Fruit fly (Drosophila melanogaster) whole organism, embryonic: ENCODE results near the gene RpL14.

Experiments
- Awh ChIP-seq: fragments of 200-800 bp; sonication (Bioruptor generic); IDR thresholded peaks from 2 replicates; pipeline ENCODE4, ENCODE4 v1.3.6; 2022; ENCODE audit warnings: missing biosample characterization, missing genetic modification characterization
- CG10543 ChIP-seq: fragments of 200-800 bp; sonication (Bioruptor generic); optimal IDR thresholded peaks from 3 replicates; lab custom pipeline; 2017; ENCODE audit warnings: missing biosample characterization, mild to moderate bottlenecking, missing genetic modification characterization, moderate library complexity
- CG10654 ChIP-seq: fragments of 200-800 bp; sonication (Bioruptor generic); optimal IDR thresholded peaks from 2 replicates; lab custom pipeline; 2016; ENCODE audit warnings: missing biosample characterization, missing genetic modification characterization
- CG13296 ChIP-seq: fragments of 200-800 bp; sonication (Bioruptor generic); optimal IDR thresholded peaks from 3 replicates; lab custom pipeline; 2018; ENCODE audit warnings: missing biosample characterization, mild to moderate bottlenecking, missing genetic modification characterization
- CG14050 ChIP-seq: fragments of 200-800 bp; sonication (Bioruptor generic); IDR thresholded peaks from 3 replicates; pipeline ENCODE4 v1.3.6; 2022; ENCODE audit warnings: missing biosample characterization, missing genetic modification characterization
- CG14710 ChIP-seq: fragments of 200-800 bp; sonication (Bioruptor generic); optimal IDR thresholded peaks from 3 replicates; lab custom pipeline; 2019; ENCODE audit warnings: missing biosample characterization, mild to moderate bottlenecking, missing genetic modification characterization, moderate library complexity
- CG14860 ChIP-seq: fragments of 200-800 bp; sonication (Bioruptor generic); IDR thresholded peaks from 3 replicates; pipeline ENCODE4 v1.3.6; 2022; ENCODE audit warnings: missing biosample characterization, missing genetic modification characterization; ENCODE audit not compliant: partially characterized antibody
- CG16815 ChIP-seq: fragments of 200-800 bp; sonication (Bioruptor generic); optimal IDR thresholded peaks from 3 replicates; lab custom pipeline; 2017; ENCODE audit warnings: missing biosample characterization, mild to moderate bottlenecking, missing genetic modification characterization
- CG17186 ChIP-seq: fragments of 200-800 bp; sonication (Bioruptor generic); optimal IDR thresholded peaks from 3 replicates; lab custom pipeline; 2017; ENCODE audit warnings: missing biosample characterization, missing genetic modification reagents, missing genetic modification characterization
- CG17612 ChIP-seq: fragments of 200-800 bp; sonication (Bioruptor generic); IDR thresholded peaks from 2 replicates; pipeline ENCODE4 v1.3.6; 2022; ENCODE audit warnings: missing biosample characterization, missing genetic modification characterization
- CG1792 ChIP-seq: fragments of 200-800 bp; sonication (Bioruptor generic); optimal IDR thresholded peaks from 2 replicates; lab custom pipeline; 2016; ENCODE audit warnings: missing biosample characterization, missing genetic modification characterization
- CG18011 ChIP-seq: fragments of 200-800 bp; sonication (Bioruptor generic); optimal IDR thresholded peaks from 2 replicates; lab custom pipeline; 2017; ENCODE audit warnings: missing biosample characterization, missing genetic modification characterization, mild to moderate bottlenecking, moderate library complexity, missing genotype
- CG2712 ChIP-seq: fragments of 200-800 bp; optimal IDR thresholded peaks from 3 replicates; lab custom pipeline; 2019; ENCODE audit warnings: missing biosample characterization, mild to moderate bottlenecking, missing genetic modification characterization, moderate library complexity
- CG30403 ChIP-seq: fragments of 200-800 bp; sonication (Bioruptor generic); optimal IDR thresholded peaks from 3 replicates; lab custom pipeline; 2016; ENCODE audit warnings: missing biosample characterization, missing genetic modification characterization
- CG4617 ChIP-seq: fragments of 200-800 bp; sonication (Bioruptor generic); optimal IDR thresholded peaks from 3 replicates; lab custom pipeline; 2016; ENCODE audit warnings: missing biosample characterization, missing genetic modification characterization, borderline replicate concordance
- CG4730 ChIP-seq: fragments of 200-800 bp; sonication (Bioruptor generic); IDR thresholded peaks from 2 replicates; pipeline ENCODE4 v1.3.6; 2022; ENCODE audit warnings: missing biosample characterization, missing genetic modification characterization
- CG6683 ChIP-seq: fragments of 200-800 bp; sonication (Bioruptor generic); optimal IDR thresholded peaks from 2 replicates; lab custom pipeline; 2017; ENCODE audit warnings: missing biosample characterization, mild to moderate bottlenecking, missing genetic modification characterization, missing genetic modification reagents
- CG9817 ChIP-seq: fragments of 200-800 bp; sonication (Bioruptor generic); optimal IDR thresholded peaks from 2 replicates; lab custom pipeline; 2018; ENCODE audit warnings: missing biosample characterization, mild to moderate bottlenecking, missing genetic modification characterization, moderate library complexity
- Dfd ChIP-seq, 2 experiments: fragments of >200 bp; optimal IDR thresholded peaks; 2 replicates each; lab custom pipeline; 2017; ENCODE audit warnings: missing biosample characterization in 2 of 2, missing genetic modification characterization in 2 of 2
- Fer1 ChIP-seq: fragments of 200-800 bp; sonication (Bioruptor generic); optimal IDR thresholded peaks from 2 replicates; lab custom pipeline; 2017; ENCODE audit warnings: missing biosample characterization, mild to moderate bottlenecking, missing genetic modification characterization
- Fer3 ChIP-seq: fragments of 200-800 bp; sonication (Bioruptor generic); optimal IDR thresholded peaks from 2 replicates; lab custom pipeline; 2018; ENCODE audit warnings: missing biosample characterization, mild to moderate bottlenecking, missing genetic modification characterization, moderate library complexity
- HHEX ChIP-seq: fragments of 200-800 bp; sonication (Bioruptor generic); optimal IDR thresholded peaks from 3 replicates; lab custom pipeline; 2017; ENCODE audit warnings: missing biosample characterization, mild to moderate bottlenecking, missing genetic modification characterization, missing genetic modification reagents
- HLH3B ChIP-seq: fragments of 200-800 bp; sonication (Bioruptor generic); IDR thresholded peaks from 2 replicates; pipeline ENCODE4 v1.3.6; 2022; ENCODE audit warnings: missing biosample characterization, missing genetic modification characterization
- Med ChIP-seq: fragments of 200-800 bp; sonication (Bioruptor generic); peaks from one replicate; lab custom pipeline; 2016; ENCODE audit warnings: missing biosample characterization, missing genetic modification characterization, mild to moderate bottlenecking, inconsistent platforms, moderate library complexity
- NFAT ChIP-seq: fragments of 200-800 bp; sonication (Bioruptor generic); IDR thresholded peaks from 2 replicates; pipeline ENCODE4 v1.3.6; 2022; ENCODE audit warnings: missing biosample characterization, missing genetic modification characterization
- NfI ChIP-seq: fragments of 200-800 bp; sonication (Bioruptor generic); optimal IDR thresholded peaks from 3 replicates; lab custom pipeline; 2018; ENCODE audit warnings: missing biosample characterization, mild to moderate bottlenecking, missing genetic modification characterization, moderate library complexity
- Ssrp ChIP-seq: fragments of 200-800 bp; sonication (Bioruptor generic); optimal IDR thresholded peaks from 2 replicates; lab custom pipeline; 2018; ENCODE audit warnings: missing biosample characterization, mild to moderate bottlenecking, missing genetic modification characterization, moderate library complexity
- ap ChIP-seq: fragments of 200-800 bp; sonication (Bioruptor generic); IDR thresholded peaks from 2 replicates; pipeline ENCODE4 v1.3.6; 2022; ENCODE audit warnings: missing biosample characterization, missing genetic modification characterization
- ara ChIP-seq: fragments of 200-800 bp; sonication (Bioruptor generic); IDR thresholded peaks from 2 replicates; pipeline ENCODE4 v1.3.6; 2022; ENCODE audit warnings: missing biosample characterization, missing genetic modification characterization
- crol ChIP-seq: fragments of 200-800 bp; sonication (Bioruptor generic); IDR thresholded peaks from 2 replicates; pipeline ENCODE4 v1.3.6; 2022; ENCODE audit warnings: missing biosample characterization, missing genetic modification characterization
- cwo ChIP-seq: fragments of 200-800 bp; sonication (Bioruptor generic); optimal IDR thresholded peaks from 3 replicates; lab custom pipeline; 2017; ENCODE audit warnings: missing biosample characterization, missing genetic modification characterization, mild to moderate bottlenecking, moderate library complexity, missing genetic modification reagents
- emc ChIP-seq: fragments of 200-800 bp; sonication (Bioruptor generic); optimal IDR thresholded peaks from 2 replicates; lab custom pipeline; 2016; ENCODE audit warnings: missing biosample characterization, missing genetic modification characterization
- gcm ChIP-seq: fragments of 200-800 bp; sonication (Bioruptor generic); optimal IDR thresholded peaks from 2 replicates; lab custom pipeline; 2019; ENCODE audit warnings: missing biosample characterization, mild to moderate bottlenecking, missing genetic modification characterization, moderate library complexity
- hkb ChIP-seq, 2 experiments: fragments of 200-800 bp in 1 of 2; fragments of >200 bp in 1 of 2; sonication (Bioruptor generic) in 1 of 2; IDR thresholded peaks in 1 of 2; optimal IDR thresholded peaks in 1 of 2; 2 replicates each; pipeline versions ENCODE4 v1.3.6 to Lab custom; 2017 to 2022; ENCODE audit warnings: missing biosample characterization in 1 of 2, missing genetic modification characterization in 1 of 2
- nerfin-1 ChIP-seq: fragments of 200-800 bp; sonication (Bioruptor generic); optimal IDR thresholded peaks from 3 replicates; lab custom pipeline; 2019; ENCODE audit warnings: missing biosample characterization, mild to moderate bottlenecking, missing genetic modification characterization, moderate library complexity
- pan ChIP-seq, 4 experiments: fragments of >200 bp in 3 of 4; fragments of 200-800 bp in 1 of 4; sonication (Bioruptor generic) in 1 of 4; optimal IDR thresholded peaks in 3 of 4; IDR thresholded peaks in 1 of 4; 2 replicates each; pipeline versions ENCODE4 v1.3.6 to Lab custom; 2017 to 2022; ENCODE audit warnings: missing biosample characterization in 2 of 4, missing genetic modification characterization in 2 of 4, mixed read lengths in 1 of 4
- rib ChIP-seq: fragments of 200-800 bp; sonication (Bioruptor generic); IDR thresholded peaks from 2 replicates; pipeline ENCODE4 v1.3.6; 2022; ENCODE audit warnings: missing biosample characterization, missing genetic modification characterization
- run ChIP-seq: fragments of 200-800 bp; sonication (Bioruptor generic); optimal IDR thresholded peaks from 3 replicates; lab custom pipeline; 2018; ENCODE audit warnings: missing biosample characterization, mild to moderate bottlenecking, missing genetic modification characterization
- sd ChIP-seq: fragments of 200-800 bp; sonication (Bioruptor generic); optimal IDR thresholded peaks from 3 replicates; lab custom pipeline; 2018; ENCODE audit warnings: missing biosample characterization, mild to moderate bottlenecking, missing genetic modification characterization, moderate library complexity
- sens ChIP-seq: fragments of 200-800 bp; sonication (Bioruptor generic); peaks from one replicate; lab custom pipeline; 2016; ENCODE audit warnings: missing biosample characterization, missing genetic modification characterization
- slbo ChIP-seq: fragments of 200-800 bp; sonication (Bioruptor generic); IDR thresholded peaks from 2 replicates; pipeline ENCODE4 v1.3.6; 2022; ENCODE audit warnings: missing biosample characterization, missing genetic modification characterization
- sob ChIP-seq: fragments of 200-800 bp; sonication (Bioruptor generic); IDR thresholded peaks from 2 replicates; pipeline ENCODE4 v1.3.6; 2022; ENCODE audit warnings: missing biosample characterization, missing genetic modification characterization
- ssp ChIP-seq: fragments of 200-800 bp; sonication (Bioruptor generic); IDR thresholded peaks from 2 replicates; pipeline ENCODE4 v1.3.6; 2022; ENCODE audit warnings: missing biosample characterization, missing genetic modification characterization
- sug ChIP-seq: fragments of 200-800 bp; optimal IDR thresholded peaks from 2 replicates; lab custom pipeline; 2019; ENCODE audit warnings: missing biosample characterization, mild to moderate bottlenecking, missing genetic modification characterization, moderate library complexity
- trem ChIP-seq: fragments of 200-800 bp; optimal IDR thresholded peaks from 3 replicates; lab custom pipeline; 2019; ENCODE audit warnings: missing biosample characterization, mild to moderate bottlenecking, missing genetic modification characterization, moderate library complexity
- wek ChIP-seq: fragments of 200-800 bp; sonication (Bioruptor generic); optimal IDR thresholded peaks from 3 replicates; lab custom pipeline; 2018; ENCODE audit warnings: missing biosample characterization, mild to moderate bottlenecking, missing genetic modification characterization, moderate library complexity
- wor ChIP-seq: fragments of 200-800 bp; sonication (Bioruptor generic); IDR thresholded peaks from 2 replicates; pipeline ENCODE4 v1.3.6; 2022; ENCODE audit warnings: missing biosample characterization, missing genetic modification characterization
- zen2 ChIP-seq: fragments of 200-800 bp; sonication (Bioruptor generic); IDR thresholded peaks from 3 replicates; pipeline ENCODE4 v1.3.6; 2022; ENCODE audit warnings: missing biosample characterization, missing genetic modification characterization; ENCODE audit not compliant: partially characterized antibody
- zfh1 ChIP-seq: fragments of 200-800 bp; sonication (Bioruptor generic); IDR thresholded peaks from 3 replicates; pipeline ENCODE4 v1.3.6; 2022; ENCODE audit warnings: missing biosample characterization, missing genetic modification characterization

RpL14 gene

dm6 chr3L:8628964-8629363, 28.2 kb downstream of the RpL14 start (continued):
- peak; percentile 50 for TF ChIP-seq ap
- TF ChIP-seq CG6683 (GFP tag; lab: Kevin White, UChicago) = peak; percentile 17
- peak; percentile 69 for TF ChIP-seq Fer3 (tag; lab: Kevin White, UChicago)
- TF ChIP-seq sens (GFP tag; lab: Kevin White, UChicago) = peak; percentile 88
- no peak for TF ChIP-seq CG4617 (GFP tag; lab: Kevin White, UChicago)
- TF ChIP-seq CG4730 (GFP tag; lab: Robert Waterston, UW) = peak; percentile 78
- peak; percentile 72 for TF ChIP-seq zfh1 (GFP tag; lab: Robert Waterston, UW)
- peak; percentile 47; the same call in 1 of the 2 replicates for TF ChIP-seq NFAT (GFP tag; lab: Robert Waterston, UW)
- TF ChIP-seq CG10654 (GFP tag; lab: Kevin White, UChicago) = peak; percentile 40
- peak; percentile 31; the same call in 1 of the 2 replicates for TF ChIP-seq wor (GFP tag; lab: Robert Waterston, UW)
- TF ChIP-seq CG2712 = peak; percentile 90
- peak; percentile 42 for TF ChIP-seq Ssrp
- TF ChIP-seq pan (optimal IDR thresholded peaks at IDR 0.05; lab: Kevin White, UChicago) = no peak
- peak in 1 of 2 experiments; percentile 87 for TF ChIP-seq pan (GFP tag; optimal IDR thresholded peaks at IDR 0.05 in 1 of 2, IDR thresholded peaks at IDR 0.05 in 1 of 2)
- TF ChIP-seq CG30403 (GFP tag; lab: Kevin White, UChicago) = peak; percentile 8
- TF ChIP-seq gcm (GFP tag; lab: Kevin White, UChicago) = peak; percentile 37
- TF ChIP-seq ara = peak; percentile 78; the same call in 1 of the 2 replicates
- TF ChIP-seq run = peak; percentile 7
- TF ChIP-seq wek (GFP tag; lab: Kevin White, UChicago) = no peak
- TF ChIP-seq CG14710 (tag; lab: Kevin White, UChicago) = peak; percentile 72
- peak; percentile 85 for TF ChIP-seq HLH3B (GFP tag; lab: Robert Waterston, UW)
- TF ChIP-seq sob (GFP tag; lab: Robert Waterston, UW) = peak; percentile 73
- TF ChIP-seq CG14050 = peak; percentile 33; the same call in 1 of the 3 replicates
- peak; percentile 58 for TF ChIP-seq trem (tag; lab: Kevin White, UChicago)
- TF ChIP-seq CG17186 (GFP tag; lab: Kevin White, UChicago) = no peak
- no peak for TF ChIP-seq CG1792 (GFP tag; lab: Kevin White, UChicago)
- peak; percentile 75 for TF ChIP-seq CG13296 (GFP tag; lab: Kevin White, UChicago)
- no peak for TF ChIP-seq CG14860 (GFP tag; lab: Robert Waterston, UW)
- TF ChIP-seq CG9817 (tag; lab: Kevin White, UChicago) = peak; percentile 37

- TF ChIP-seq crol (0 out of 2 replicates have a peak, but pooled peaks have one; percentile 11), rib (GFP tag; lab: Robert Waterston, UW) (no peak), hkb (optimal IDR thresholded peaks at IDR 0.05; lab: Kevin White, UChicago) (no peak), hkb (GFP tag; IDR thresholded peaks at IDR 0.05; lab: Robert Waterston, UW) (no peak), nerfin-1 (tag; lab: Kevin White, UChicago) (no peak), ssp (GFP tag; lab: Robert Waterston, UW) (no peak), Dfd (GFP tag; optimal IDR thresholded peaks at IDR 0.05; lab: Kevin White, UChicago) (no peak), CG17612 (GFP tag; lab: Robert Waterston, UW) (no peak), NfI (GFP tag; lab: Kevin White, UChicago) (no peak), Med (GFP tag; lab: Kevin White, UChicago) (peak; percentile 73), cwo (GFP tag; lab: Kevin White, UChicago) (no peak), HHEX (GFP tag; lab: Kevin White, UChicago) (no peak), CG10543 (GFP tag; lab: Kevin White, UChicago) (peak; percentile 65), CG18011 (GFP tag; lab: Kevin White, UChicago) (no peak), sd (tag; lab: Kevin White, UChicago) (peak; percentile 88), sug (tag; lab: Kevin White, UChicago) (no peak), slbo (GFP tag; lab: Robert Waterston, UW) (no peak), Fer1 (no peak), emc (GFP tag; lab: Kevin White, UChicago) (no peak), zen2 (GFP tag; lab: Robert Waterston, UW) (no peak), CG16815 (GFP tag; lab: Kevin White, UChicago) (no peak), Awh (GFP tag; lab: Robert Waterston, UW) (no peak)
Observed at dm6 chr3L:8629701-8630343, 29.0 kb downstream of the RpL14 start.
